Worm (Caenorhabditis elegans): Measurements from ENCODE around the gene klp-7.

The klp-7 gene

ce11 chrIII:10822494-10823113 is 16.9 kb downstream of the klp-7 start (continued):
- TF ChIP-seq skn-1 (tag; optimal IDR thresholded peaks at IDR 0.05), result no peak
- peak; percentile 61 for TF ChIP-seq T20F7.1 (GFP tag; optimal IDR thresholded peaks at IDR 0.05)
- TF ChIP-seq nhr-237 (tag; optimal IDR thresholded peaks at IDR 0.05), result no peak
- TF ChIP-seq vab-7 (GFP tag; IDR thresholded peaks at IDR 0.05), result no peak
- TF ChIP-seq spr-3 (GFP tag; optimal IDR thresholded peaks at IDR 0.05), result no peak
- no peak for TF ChIP-seq spr-1 (tag; optimal IDR thresholded peaks at IDR 0.05)
- TF ChIP-seq dmd-6 (GFP tag; IDR thresholded peaks at IDR 0.05), result peak; percentile 82
- TF ChIP-seq zag-1 (tag; optimal IDR thresholded peaks at IDR 0.05), result no peak
- peak; percentile 30 for TF ChIP-seq ztf-7 (tag; optimal IDR thresholded peaks at IDR 0.05)
- no peak for TF ChIP-seq lin-38 (GFP tag; IDR thresholded peaks at IDR 0.05)
- no peak for TF ChIP-seq lin-13 (GFP tag; optimal IDR thresholded peaks at IDR 0.05)
- peak; percentile 78 for TF ChIP-seq hlh-30 (tag; optimal IDR thresholded peaks at IDR 0.05; ENCODE audit: insufficient read depth)
- no peak for TF ChIP-seq daf-12 (tag; optimal IDR thresholded peaks at IDR 0.05)
- no peak for TF ChIP-seq rbr-2 (tag; optimal IDR thresholded peaks at IDR 0.05)
- TF ChIP-seq ZK337.2 (GFP tag; IDR thresholded peaks at IDR 0.05), result no peak
- TF ChIP-seq lin-1 (GFP tag; IDR thresholded peaks at IDR 0.05), result peak; percentile 33; the same call in 1 of the 2 replicates
- peak; percentile 96 for TF ChIP-seq dve-1 (tag; optimal IDR thresholded peaks at IDR 0.05; ENCODE audit: insufficient read depth)
- TF ChIP-seq pha-4 (GFP tag; IDR thresholded peaks at IDR 0.05), result peak; percentile 20; the same call in 1 of the 2 replicates
- TF ChIP-seq pha-4 (tag; optimal IDR thresholded peaks at IDR 0.05), result no peak

- no peak for TF ChIP-seq mxl-2 (GFP tag; conservative IDR thresholded peaks at IDR 0.05)
- TF ChIP-seq nhr-111 (GFP tag; optimal IDR thresholded peaks at IDR 0.05), result no peak
- TF ChIP-seq daf-16 (GFP tag; optimal IDR thresholded peaks at IDR 0.05), result peak in 1 of 2 experiments; percentile 21
- no peak for TF ChIP-seq daf-16 (tag; optimal IDR thresholded peaks at IDR 0.05)
- TF ChIP-seq nhr-11 (tag; optimal IDR thresholded peaks at IDR 0.05), result peak; percentile 21
- TF ChIP-seq unc-62 (GFP tag; optimal IDR thresholded peaks at IDR 0.05 in 1 of 2), result peak in 1 of 2 experiments; percentile 33
- no peak for TF ChIP-seq unc-62 (tag; optimal IDR thresholded peaks at IDR 0.05)
- no peak for TF ChIP-seq pqm-1 (tag; optimal IDR thresholded peaks at IDR 0.05)
Measured at ce11 chrIII:10824206-10824605, 18.5 kb downstream of the klp-7 start.

ce11 chrIII:10825088-10825487 is 19.4 kb downstream of the klp-7 start:
- no peak for TF ChIP-seq dmd-9 (GFP tag; IDR thresholded peaks at IDR 0.05)
- TF ChIP-seq rbr-2 (tag; optimal IDR thresholded peaks at IDR 0.05), result no peak

ce11 chrIII:10831483-10831882 is 25.8 kb downstream of the klp-7 start:
- TF ChIP-seq arid-1 (GFP tag; conservative IDR thresholded peaks at IDR 0.05) (no peak), aha-1 (tag) (peak; percentile 58), ceh-28 (tag; optimal IDR thresholded peaks at IDR 0.05) (no peak)

- no peak for TF ChIP-seq dmd-8 (GFP tag; IDR thresholded peaks at IDR 0.05)
- no peak for TF ChIP-seq php-3 (GFP tag; IDR thresholded peaks at IDR 0.05)
- TF ChIP-seq ZK546.5 (tag; optimal IDR thresholded peaks at IDR 0.05), result no peak
- TF ChIP-seq hmg-1.1 (GFP tag; IDR thresholded peaks at IDR 0.05), result no peak
- TF ChIP-seq lsy-2 (tag; optimal IDR thresholded peaks at IDR 0.05), result no peak
- no peak for TF ChIP-seq daf-8 (GFP tag; IDR thresholded peaks at IDR 0.05)
- no peak for TF ChIP-seq nhr-6 (tag; optimal IDR thresholded peaks at IDR 0.05)
- TF ChIP-seq jun-1 (tag; optimal IDR thresholded peaks at IDR 0.05), result no peak
- TF ChIP-seq lir-3 (tag; optimal IDR thresholded peaks at IDR 0.05), result no peak
- TF ChIP-seq T20F7.1 (GFP tag; optimal IDR thresholded peaks at IDR 0.05), result no peak
- TF ChIP-seq lin-1 (GFP tag; IDR thresholded peaks at IDR 0.05), result no peak
- TF ChIP-seq F49E8.2 (tag; optimal IDR thresholded peaks at IDR 0.05; ENCODE audit: borderline replicate concordance), result no peak
- no peak for TF ChIP-seq lin-15B (tag; optimal IDR thresholded peaks at IDR 0.05)
- TF ChIP-seq dpl-1 (GFP tag; optimal IDR thresholded peaks at IDR 0.05), result no peak
- no peak for TF ChIP-seq cey-2 (tag; optimal IDR thresholded peaks at IDR 0.05; ENCODE audit: borderline replicate concordance, insufficient read depth)
- TF ChIP-seq saeg-2 (GFP tag; IDR thresholded peaks at IDR 0.05), result no peak
- TF ChIP-seq zfp-2 (tag; optimal IDR thresholded peaks at IDR 0.05), result no peak
- no peak for TF ChIP-seq spr-1 (tag; optimal IDR thresholded peaks at IDR 0.05)
- TF ChIP-seq zip-2 (tag; optimal IDR thresholded peaks at IDR 0.05), result no peak
Measured at ce11 chrIII:10832636-10833035, 26.9 kb downstream of the klp-7 start, which contains the start of gene sbsp-1. Gene sbsp-1, plus strand, starts transcription at chrIII:10832936.
